Worm (Caenorhabditis elegans) whole organism, L1 larva: ENCODE data around the gene srh-270.

Source experiments
- aly-2 ChIP-seq: fragments of 150-350 bp; optimal IDR thresholded peaks from 2 replicates; lab custom pipeline; 2014; ENCODE audit warnings: missing biosample characterization, missing genetic modification characterization
- blmp-1 ChIP-seq: fragments of 150-350 bp; optimal IDR thresholded peaks from 2 replicates; lab custom pipeline; 2014; ENCODE audit warnings: missing biosample characterization, missing genetic modification characterization
- egl-27 ChIP-seq, 2 experiments: fragments of 150-350 bp in 1 of 2; sonication (generic microtip); optimal IDR thresholded peaks; 3 replicates each; lab custom pipeline; 2017 to 2018; ENCODE audit warnings: missing biosample characterization in 2 of 2, missing genetic modification characterization in 2 of 2, missing genetic modification reagents in 2 of 2
- lin-15B ChIP-seq: fragments of 150-350 bp; sonication (generic microtip); optimal IDR thresholded peaks from 3 replicates; lab custom pipeline; 2014; ENCODE audit warnings: missing biosample characterization, missing genetic modification characterization
- sox-4 ChIP-seq: sonication (generic microtip); optimal IDR thresholded peaks from 2 replicates; lab custom pipeline; 2016; ENCODE audit warnings: missing genetic modification characterization, missing compliant biosample characterization
- ztf-4 ChIP-seq: fragments of 150-350 bp; optimal IDR thresholded peaks from 2 replicates; lab custom pipeline; 2014; ENCODE audit warnings: missing biosample characterization, missing genetic modification characterization

ce11 chrV:2899867-2900266, 38.5 kb upstream of the srh-270 start, which contains the start of gene str-46:
- TF ChIP-seq blmp-1 (no peak), sox-4 (tag; lab: Kevin White, UChicago) (no peak), ztf-4 (tag; lab: Kevin White, UChicago) (no peak), aly-2 (tag; lab: Kevin White, UChicago) (no peak), egl-27 (tag; optimal IDR thresholded peaks at IDR 0.05; lab: Kevin White, UChicago) (no peak), lin-15B (no peak)
